Worm (Caenorhabditis elegans) whole organism, mixed stage, embryonic: ENCODE results near the gene srh-211.

Source experiments
- M03D4.4 ChIP-seq: sonication (generic microtip); optimal IDR thresholded peaks from 2 replicates; lab custom pipeline; 2017; ENCODE audit warnings: mild to moderate bottlenecking, missing genetic modification characterization, missing compliant biosample characterization
- bed-3 ChIP-seq: fragments of 200-800 bp; sonication (Bioruptor generic); optimal IDR thresholded peaks from 3 replicates; lab custom pipeline; 2018; ENCODE audit warnings: mild to moderate bottlenecking, missing genetic modification characterization, moderate library complexity, missing compliant biosample characterization
- blmp-1 ChIP-seq: fragments of 150-350 bp; optimal IDR thresholded peaks from 2 replicates; lab custom pipeline; 2014; ENCODE audit warnings: missing biosample characterization, missing genetic modification characterization
- ceh-39 ChIP-seq: fragments of 150-350 bp; optimal IDR thresholded peaks from 2 replicates; lab custom pipeline; 2014; ENCODE audit warnings: missing biosample characterization, missing genetic modification characterization
- ceh-43 ChIP-seq: fragments of 200-800 bp; sonication (Bioruptor generic); optimal IDR thresholded peaks from 2 replicates; lab custom pipeline; 2018; ENCODE audit warnings: mild to moderate bottlenecking, missing genetic modification characterization, moderate library complexity, missing compliant biosample characterization
- ceh-83 ChIP-seq: fragments of 200-800 bp; sonication (Bioruptor generic); optimal IDR thresholded peaks from 2 replicates; lab custom pipeline; 2018; ENCODE audit warnings: mild to moderate bottlenecking, missing genetic modification characterization, missing compliant biosample characterization
- ces-1 ChIP-seq: fragments of 150-350 bp; optimal IDR thresholded peaks from 2 replicates; lab custom pipeline; 2014; ENCODE audit warnings: missing biosample characterization, missing genetic modification reagents, missing genetic modification characterization
- cnd-1 ChIP-seq: fragments of 200-800 bp; sonication (Bioruptor generic); optimal IDR thresholded peaks from 2 replicates; lab custom pipeline; 2018; ENCODE audit warnings: mild to moderate bottlenecking, missing genetic modification characterization, missing compliant biosample characterization
- drap-1 ChIP-seq: fragments of 200-800 bp; sonication (Bioruptor generic); optimal IDR thresholded peaks from 3 replicates; lab custom pipeline; 2018; ENCODE audit warnings: mild to moderate bottlenecking, missing genetic modification characterization, missing compliant biosample characterization
- elt-1 ChIP-seq: sonication (generic microtip); optimal IDR thresholded peaks from 2 replicates; lab custom pipeline; 2017; ENCODE audit warnings: missing genetic modification characterization, mild to moderate bottlenecking, missing compliant biosample characterization, antibody characterized with exemption, moderate library complexity, borderline replicate concordance; ENCODE audit not compliant: insufficient read depth
- elt-3 ChIP-seq: fragments of 150-350 bp; optimal IDR thresholded peaks from 2 replicates; lab custom pipeline; 2014; ENCODE audit warnings: missing biosample characterization, missing genetic modification characterization
- flh-1 ChIP-seq: fragments of 200-800 bp; sonication (Bioruptor generic); optimal IDR thresholded peaks from 2 replicates; lab custom pipeline; 2018; ENCODE audit warnings: mild to moderate bottlenecking, missing genetic modification characterization, moderate library complexity, missing compliant biosample characterization
- hlh-1 ChIP-seq: fragments of 150-350 bp; optimal IDR thresholded peaks from 2 replicates; lab custom pipeline; 2014; ENCODE audit warnings: missing biosample characterization, missing genetic modification reagents, missing genetic modification characterization
- lin-13 ChIP-seq: fragments of 150-350 bp; optimal IDR thresholded peaks from 2 replicates; lab custom pipeline; 2014; ENCODE audit warnings: missing biosample characterization, missing genetic modification characterization
- lin-32 ChIP-seq: fragments of 200-800 bp; sonication (Bioruptor generic); optimal IDR thresholded peaks from 2 replicates; lab custom pipeline; 2018; ENCODE audit warnings: mild to moderate bottlenecking, missing genetic modification characterization, missing compliant biosample characterization
- mab-5 ChIP-seq: fragments of 150-350 bp; optimal IDR thresholded peaks from 2 replicates; lab custom pipeline; 2014; ENCODE audit warnings: missing biosample characterization, missing genetic modification characterization
- mep-1 ChIP-seq: fragments of 150-350 bp; optimal IDR thresholded peaks from 2 replicates; lab custom pipeline; 2017; ENCODE audit warnings: missing biosample characterization, missing genetic modification reagents, missing genetic modification characterization, inconsistent platforms
- nhr-12 ChIP-seq: fragments of 150-350 bp; optimal IDR thresholded peaks from 2 replicates; lab custom pipeline; 2014; ENCODE audit warnings: missing biosample characterization, missing genetic modification characterization
- nhr-2 ChIP-seq: fragments of 150-350 bp; optimal IDR thresholded peaks from 2 replicates; lab custom pipeline; 2014; ENCODE audit warnings: missing biosample characterization, missing genetic modification characterization
- nhr-237 ChIP-seq: fragments of 150-350 bp; optimal IDR thresholded peaks from 2 replicates; lab custom pipeline; 2014; ENCODE audit warnings: missing biosample characterization, missing genetic modification characterization
- nhr-28 ChIP-seq: fragments of 150-350 bp; optimal IDR thresholded peaks from 2 replicates; lab custom pipeline; 2014; ENCODE audit warnings: missing biosample characterization, missing genetic modification characterization
- pha-4 ChIP-seq: fragments of 150-350 bp; optimal IDR thresholded peaks from 2 replicates; lab custom pipeline; 2018; ENCODE audit warnings: missing biosample characterization, missing genetic modification reagents, missing genetic modification characterization
- sem-2 ChIP-seq: fragments of 200-800 bp; sonication (Bioruptor generic); optimal IDR thresholded peaks from 2 replicates; lab custom pipeline; 2018; ENCODE audit warnings: mild to moderate bottlenecking, missing genetic modification characterization, missing compliant biosample characterization
- snpc-4 ChIP-seq: fragments of 150-350 bp; optimal IDR thresholded peaks from 2 replicates; lab custom pipeline; 2014; ENCODE audit warnings: missing biosample characterization, missing genetic modification characterization
- sptf-1 ChIP-seq: sonication (generic microtip); optimal IDR thresholded peaks from 2 replicates; lab custom pipeline; 2017; ENCODE audit warnings: mild to moderate bottlenecking, missing genetic modification characterization, moderate library complexity, missing compliant biosample characterization
- tbx-8 ChIP-seq: fragments of 200-800 bp; sonication (Bioruptor generic); optimal IDR thresholded peaks from 2 replicates; lab custom pipeline; 2018; ENCODE audit warnings: mild to moderate bottlenecking, missing genetic modification characterization, moderate library complexity, missing compliant biosample characterization
- unc-120 ChIP-seq: sonication (generic microtip); optimal IDR thresholded peaks from 2 replicates; lab custom pipeline; 2017; ENCODE audit warnings: missing genetic modification characterization, missing compliant biosample characterization; ENCODE audit not compliant: poor library complexity, severe bottlenecking
- unc-39 ChIP-seq: fragments of 150-350 bp; optimal IDR thresholded peaks from 2 replicates; lab custom pipeline; 2014; ENCODE audit warnings: missing biosample characterization, missing genetic modification characterization
- unc-62 ChIP-seq: fragments of 150-350 bp; optimal IDR thresholded peaks from 2 replicates; lab custom pipeline; 2014; ENCODE audit warnings: missing biosample characterization, missing genetic modification reagents, missing genetic modification characterization
- zip-8 ChIP-seq: fragments of 150-350 bp; optimal IDR thresholded peaks from 2 replicates; lab custom pipeline; 2014; ENCODE audit warnings: missing biosample characterization, missing genetic modification characterization
- ztf-11 ChIP-seq: fragments of 150-350 bp; optimal IDR thresholded peaks from 2 replicates; lab custom pipeline; 2014; ENCODE audit warnings: missing biosample characterization, missing genetic modification characterization

The srh-211 gene

ce11 chrV:4038110-4038509 lies 43.1 kb downstream of the srh-211 start, which contains the start of gene C49G7.12:
TSS of gene C49G7.12 (plus strand) at chrV:4038410.
- TF ChIP-seq ceh-39 (tag; lab: Kevin White, UChicago), result no peak
- no peak for TF ChIP-seq drap-1 (GFP tag; lab: Kevin White, UChicago)
- TF ChIP-seq hlh-1 (tag; lab: Kevin White, UChicago), result no peak
- TF ChIP-seq mab-5 (tag; lab: Kevin White, UChicago), result no peak
- no peak for TF ChIP-seq unc-39 (tag; lab: Kevin White, UChicago)
- TF ChIP-seq elt-3, result no peak
- no peak for TF ChIP-seq pha-4 (tag; lab: Kevin White, UChicago)
- TF ChIP-seq nhr-28 (tag; lab: Kevin White, UChicago), result no peak
- TF ChIP-seq blmp-1 (tag; lab: Kevin White, UChicago), result no peak
- TF ChIP-seq lin-32 (GFP tag; lab: Kevin White, UChicago), result no peak
- TF ChIP-seq elt-1 (tag; lab: Kevin White, UChicago), result no peak
- TF ChIP-seq nhr-2 (tag; lab: Kevin White, UChicago), result no peak
- no peak for TF ChIP-seq nhr-237 (tag; lab: Kevin White, UChicago)

DNA sequence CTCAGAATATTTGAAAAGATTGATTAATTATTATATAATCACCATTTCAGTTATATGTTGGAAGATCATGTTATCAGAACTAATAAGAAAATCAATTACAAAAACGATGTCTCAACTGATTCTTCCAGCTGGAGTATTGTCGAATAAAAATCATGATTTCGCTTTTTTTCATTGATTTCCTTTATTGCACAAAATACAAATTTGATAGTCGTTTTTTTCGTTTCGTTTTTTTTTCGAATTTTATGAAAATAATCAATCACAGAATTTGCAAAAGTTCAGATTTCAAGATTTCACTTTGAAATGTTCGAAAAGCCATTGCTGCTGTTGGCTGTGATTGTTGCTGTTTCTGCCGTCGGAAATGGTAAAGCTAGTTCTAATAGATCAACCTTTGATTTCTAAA lies 45.4 kb downstream of the srh-211 start, which contains the start of gene C49G7.13:
C49G7.13 (plus strand) TSS at position 301 of the 400 bp plus-strand sequence.
- TF ChIP-seq nhr-237 (tag; lab: Kevin White, UChicago) (no peak), ceh-83 (no peak), ces-1 (GFP tag; lab: Kevin White, UChicago) (no peak), flh-1 (GFP tag; lab: Kevin White, UChicago) (no peak), sem-2 (no peak), M03D4.4 (tag; lab: Kevin White, UChicago) (no peak), ztf-11 (tag; lab: Kevin White, UChicago) (no peak), nhr-28 (tag; lab: Kevin White, UChicago) (no peak)
- TF ChIP-seq, all 35 proteins: peak for 0

DNA sequence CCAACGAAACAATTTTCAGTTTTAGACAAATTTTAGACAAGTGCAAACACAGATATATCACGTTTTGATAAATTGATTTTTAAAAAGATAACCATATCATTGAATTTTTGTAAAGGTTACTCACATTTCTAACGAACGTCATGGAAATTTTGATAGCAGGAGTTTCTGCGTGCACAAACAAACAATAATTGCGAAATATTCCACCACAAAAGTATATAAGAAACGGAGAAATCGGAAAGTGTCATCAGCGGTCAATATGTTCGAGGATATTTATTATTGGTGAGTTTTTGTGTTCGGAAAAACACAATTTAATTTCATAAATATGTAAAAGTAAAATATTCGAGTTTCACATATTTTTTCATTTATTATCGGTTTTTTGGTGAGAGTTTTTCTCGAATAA lies 46.9 kb downstream of the srh-211 start, which contains the start of gene C49G7.7:
C49G7.7 (plus strand) TSS at position 174 of the 400 bp plus-strand sequence.
- TF ChIP-seq ceh-39 (tag; lab: Kevin White, UChicago), result no peak
- no peak for TF ChIP-seq mab-5 (tag; lab: Kevin White, UChicago)
- TF ChIP-seq cnd-1, result no peak
- no peak for TF ChIP-seq elt-3
- TF ChIP-seq sptf-1 (tag; lab: Kevin White, UChicago), result no peak
- no peak for TF ChIP-seq nhr-2 (tag; lab: Kevin White, UChicago)
- no peak for TF ChIP-seq hlh-1 (tag; lab: Kevin White, UChicago)
- no peak for TF ChIP-seq unc-62 (GFP tag; lab: Kevin White, UChicago)
- no peak for TF ChIP-seq zip-8 (tag; lab: Kevin White, UChicago)
- TF ChIP-seq unc-39 (tag; lab: Kevin White, UChicago), result no peak
- TF ChIP-seq pha-4 (tag; lab: Kevin White, UChicago), result no peak
- no peak for TF ChIP-seq nhr-237 (tag; lab: Kevin White, UChicago)
- TF ChIP-seq ceh-43 (GFP tag; lab: Kevin White, UChicago), result no peak
- no peak for TF ChIP-seq ceh-83
- no peak for TF ChIP-seq nhr-12
- no peak for TF ChIP-seq nhr-28 (tag; lab: Kevin White, UChicago)

ce11 chrV:4031319-4031718 lies 49.9 kb downstream of the srh-211 start, which contains the start of gene cyp-35A4:
TSS of gene cyp-35A4 (plus strand) at chrV:4031619.
- TF ChIP-seq tbx-8 (GFP tag; lab: Kevin White, UChicago) (no peak), nhr-237 (tag; lab: Kevin White, UChicago) (no peak), lin-13 (tag; lab: Kevin White, UChicago) (no peak), blmp-1 (tag; lab: Kevin White, UChicago) (no peak), mep-1 (no peak), nhr-2 (tag; lab: Kevin White, UChicago) (no peak), sptf-1 (tag; lab: Kevin White, UChicago) (no peak), unc-62 (GFP tag; lab: Kevin White, UChicago) (no peak), pha-4 (tag; lab: Kevin White, UChicago) (no peak), mab-5 (tag; lab: Kevin White, UChicago) (no peak)

DNA sequence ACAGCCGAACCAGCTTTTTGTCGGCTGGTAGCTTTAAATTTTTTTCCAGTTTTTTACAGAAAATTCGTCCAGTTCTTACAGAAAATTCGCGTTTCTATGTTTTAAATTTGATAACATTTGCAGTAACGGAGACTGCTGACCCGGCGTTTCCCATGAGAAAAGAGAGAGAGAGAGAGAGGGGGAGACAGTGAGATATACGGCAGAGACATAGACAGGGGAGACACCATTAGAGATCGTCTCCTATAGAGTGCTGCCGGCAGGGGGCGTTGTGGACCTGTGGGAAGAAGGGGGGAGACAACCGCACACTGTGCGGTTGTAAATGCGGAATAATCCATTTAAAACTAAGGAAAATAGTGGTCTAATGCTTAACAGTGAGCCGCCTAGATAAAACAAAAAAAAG lies 51.6 kb downstream of the srh-211 start:
- no peak for TF ChIP-seq bed-3 (GFP tag; lab: Kevin White, UChicago)
- TF ChIP-seq hlh-1 (tag; lab: Kevin White, UChicago), result no peak
- no peak for TF ChIP-seq unc-120 (tag; lab: Kevin White, UChicago)
- no peak for TF ChIP-seq elt-3
- no peak for TF ChIP-seq M03D4.4 (tag; lab: Kevin White, UChicago)
- no peak for TF ChIP-seq snpc-4
- TF ChIP-seq cnd-1, result no peak
- TF ChIP-seq blmp-1 (tag; lab: Kevin White, UChicago), result no peak
- TF ChIP-seq nhr-2 (tag; lab: Kevin White, UChicago), result no peak
- no peak for TF ChIP-seq sem-2
- no peak for TF ChIP-seq nhr-12
- no peak for TF ChIP-seq mab-5 (tag; lab: Kevin White, UChicago)
- TF ChIP-seq ceh-83, result no peak
